Worm (Caenorhabditis elegans) whole organism, L4 larva: ENCODE results near the gene fbxa-53.
"Not testable (repeated sequence)": the region's sequence is repeated elsewhere in the genome, so short reads cannot be mapped to it uniquely, and the experiment has no call there.

Source experiments
- D1046.2 ChIP-seq: fragments of 200-800 bp; sonication (Bioruptor generic); IDR thresholded peaks from 2 replicates; pipeline ENCODE4 v1.3.6; 2022; ENCODE audit warnings: missing genetic modification characterization, missing compliant biosample characterization
- Y105C5A.15 ChIP-seq: fragments of 200-800 bp; sonication (Bioruptor generic); IDR thresholded peaks from 2 replicates; pipeline ENCODE4 v1.3.6; 2022; ENCODE audit warnings: missing genetic modification characterization, missing compliant biosample characterization
- ZK546.5 ChIP-seq, 2 experiments: sonication (generic microtip); optimal IDR thresholded peaks; 2 replicates each; lab custom pipeline; 2017; ENCODE audit warnings: missing biosample characterization in 2 of 2, missing genetic modification characterization in 2 of 2
- aha-1 ChIP-seq: fragments of 150-350 bp; peaks from one replicate; lab custom pipeline; 2014; ENCODE audit warnings: missing biosample characterization, missing genetic modification characterization
- ceh-20 ChIP-seq: fragments of 200-800 bp; sonication (Bioruptor generic); IDR thresholded peaks from 2 replicates; pipeline ENCODE4 v1.3.6; 2022; ENCODE audit warnings: missing genetic modification reagents, missing genetic modification characterization, missing compliant biosample characterization
- ceh-32 ChIP-seq: sonication (generic microtip); optimal IDR thresholded peaks from 2 replicates; lab custom pipeline; 2016; ENCODE audit warnings: mild to moderate bottlenecking, missing genetic modification characterization, missing compliant biosample characterization; ENCODE audit not compliant: poor library complexity
- dpl-1 ChIP-seq: fragments of 150-350 bp; optimal IDR thresholded peaks from 2 replicates; lab custom pipeline; 2014; ENCODE audit warnings: missing biosample characterization, missing genetic modification reagents, missing genetic modification characterization
- duxl-1 ChIP-seq: sonication (generic microtip); optimal IDR thresholded peaks from 2 replicates; lab custom pipeline; 2016; ENCODE audit warnings: mild to moderate bottlenecking, missing genetic modification characterization, moderate library complexity, missing compliant biosample characterization; ENCODE audit not compliant: poor library complexity
- egl-43 ChIP-seq: fragments of 200-800 bp; sonication (Bioruptor generic); IDR thresholded peaks from 2 replicates; pipeline ENCODE4 v1.3.6; 2022; ENCODE audit warnings: missing genetic modification reagents, missing genetic modification characterization, missing compliant biosample characterization
- lim-7 ChIP-seq: fragments of 200-800 bp; sonication (Bioruptor generic); IDR thresholded peaks from 2 replicates; pipeline ENCODE4 v1.3.6; 2022; ENCODE audit warnings: missing genetic modification characterization, missing compliant biosample characterization
- lin-39 ChIP-seq: fragments of 150-350 bp; optimal IDR thresholded peaks from 2 replicates; lab custom pipeline; 2014; ENCODE audit warnings: missing biosample characterization, missing genetic modification reagents, missing genetic modification characterization
- mdl-1 ChIP-seq, 2 experiments: fragments of 150-350 bp in 1 of 2; sonication (generic microtip) in 1 of 2; optimal IDR thresholded peaks; 2 replicates each; lab custom pipeline; 2014 to 2017; ENCODE audit warnings: missing biosample characterization in 2 of 2, missing genetic modification characterization in 2 of 2
- mep-1 ChIP-seq: fragments of 150-350 bp; sonication (generic microtip); optimal IDR thresholded peaks from 3 replicates; lab custom pipeline; 2014; ENCODE audit warnings: missing biosample characterization, missing genetic modification characterization
- nhr-10 ChIP-seq: fragments of 150-350 bp; optimal IDR thresholded peaks from 2 replicates; lab custom pipeline; 2014; ENCODE audit warnings: missing biosample characterization, missing genetic modification characterization
- nhr-237 ChIP-seq: sonication (generic microtip); optimal IDR thresholded peaks from 2 replicates; lab custom pipeline; 2017; ENCODE audit warnings: missing biosample characterization, missing genetic modification characterization
- nhr-77 ChIP-seq: fragments of 150-350 bp; optimal IDR thresholded peaks from 2 replicates; lab custom pipeline; 2014; ENCODE audit warnings: missing biosample characterization, missing genetic modification characterization
- set-16 ChIP-seq: fragments of 200-800 bp; sonication (Bioruptor generic); IDR thresholded peaks from 2 replicates; pipeline ENCODE4 v1.3.6; 2022; ENCODE audit warnings: missing genetic modification reagents, missing genetic modification characterization, missing compliant biosample characterization
- snpc-1.2 ChIP-seq: fragments of 200-800 bp; sonication (Bioruptor generic); IDR thresholded peaks from 2 replicates; pipeline ENCODE4 v1.3.6; 2022; ENCODE audit warnings: missing genetic modification reagents, missing genetic modification characterization, missing compliant biosample characterization
- tra-1 ChIP-seq: fragments of 200-800 bp; sonication (Bioruptor generic); IDR thresholded peaks from 2 replicates; pipeline ENCODE4 v1.3.6; 2022; ENCODE audit warnings: missing genetic modification reagents, missing genetic modification characterization, missing compliant biosample characterization
- unc-62 ChIP-seq, 3 experiments: fragments of 150-350 bp in 1 of 3; sonication (generic microtip); optimal IDR thresholded peaks in 2 of 3; peaks in 1 of 3; 1 replicate in 1 of 3; 2 replicates in 2 of 3; lab custom pipeline; 2014 to 2017; ENCODE audit warnings: missing biosample characterization in 3 of 3, missing genetic modification characterization in 3 of 3, missing genetic modification reagents in 3 of 3, missing genotype in 1 of 3
- vab-7 ChIP-seq: fragments of 200-800 bp; sonication (Bioruptor generic); IDR thresholded peaks from 2 replicates; pipeline ENCODE4 v1.3.6; 2022; ENCODE audit warnings: missing genetic modification reagents, missing genetic modification characterization, missing compliant biosample characterization
- zag-1 ChIP-seq: fragments of 150-350 bp; optimal IDR thresholded peaks from 2 replicates; lab custom pipeline; 2014; ENCODE audit warnings: missing biosample characterization, missing genetic modification characterization
- zfp-2 ChIP-seq: sonication (generic microtip); optimal IDR thresholded peaks from 2 replicates; lab custom pipeline; 2016; ENCODE audit warnings: mild to moderate bottlenecking, missing genetic modification characterization, missing compliant biosample characterization
- zip-2 ChIP-seq: fragments of 150-350 bp; optimal IDR thresholded peaks from 2 replicates; lab custom pipeline; 2014; ENCODE audit warnings: missing biosample characterization, missing genetic modification characterization
- ztf-7 ChIP-seq: fragments of 150-350 bp; optimal IDR thresholded peaks from 2 replicates; lab custom pipeline; 2014; ENCODE audit warnings: missing biosample characterization, missing genetic modification characterization

Gene fbxa-53

ce11 chrX:1689996-1690395 lies 28.4 kb downstream of the fbxa-53 start, which contains the start of gene C36C9.12:
C36C9.12 (minus strand) TSS chrX:1690096.
- not testable (repeated sequence) for TF ChIP-seq zip-2, ceh-32, nhr-237 (tag; lab: Kevin White, UChicago)

ce11 chrX:1687079-1687478 lies 31.3 kb downstream of the fbxa-53 start, which contains the start of gene C36C9.11:
C36C9.11 (plus strand) TSS chrX:1687379.
- TF ChIP-seq dpl-1 (GFP tag; lab: Kevin White, UChicago); zag-1 (tag; lab: Kevin White, UChicago); lin-39 (tag; lab: Kevin White, UChicago): not testable (repeated sequence)

ce11 chrX:1682558-1682957 lies 35.8 kb downstream of the fbxa-53 start, which contains the start of gene meg-4:
meg-4 (plus strand) TSS chrX:1682954.
- TF ChIP-seq zag-1 (tag; lab: Kevin White, UChicago) (no peak), aha-1 (peak; percentile 44), duxl-1 (peak; percentile 98), ztf-7 (tag; lab: Kevin White, UChicago) (no peak), ceh-20 (GFP tag; lab: Robert Waterston, UW) (no peak), nhr-10 (tag; lab: Kevin White, UChicago) (no peak), ZK546.5 (tag; optimal IDR thresholded peaks at IDR 0.05; lab: Kevin White, UChicago) (no peak), vab-7 (no peak), zfp-2 (tag; lab: Kevin White, UChicago) (no peak)

- 0 out of 2 replicates have a peak, but pooled peaks have one; percentile 8 for TF ChIP-seq tra-1 (GFP tag; lab: Robert Waterston, UW)
- TF ChIP-seq set-16 (GFP tag; lab: Robert Waterston, UW): peak; percentile 87
Observed at ce11 chrX:1681482-1681881, 36.9 kb downstream of the fbxa-53 start.

ce11 chrX:1678021-1678420 lies 40.4 kb downstream of the fbxa-53 start, which contains the start of gene fbxa-170:
fbxa-170 (minus strand) TSS chrX:1678121.
- TF ChIP-seq Y105C5A.15 (GFP tag; lab: Robert Waterston, UW): no peak
- peak; percentile 16 for TF ChIP-seq aha-1

- TF ChIP-seq nhr-77 (tag; lab: Kevin White, UChicago) (no peak), unc-62 (GFP tag; optimal IDR thresholded peaks at IDR 0.05 in 1 of 2; lab: Kevin White, UChicago) (peak in 1 of 2 experiments; percentile 64), unc-62 (tag; optimal IDR thresholded peaks at IDR 0.05; lab: Kevin White, UChicago) (no peak), dpl-1 (GFP tag; lab: Kevin White, UChicago) (no peak), mep-1 (tag; lab: Kevin White, UChicago) (no peak)
Observed at ce11 chrX:1675879-1676278, 42.5 kb downstream of the fbxa-53 start.

ce11 chrX:1675147-1675546 lies 43.2 kb downstream of the fbxa-53 start:
- TF ChIP-seq egl-43 (GFP tag; lab: Robert Waterston, UW): 0 out of 2 replicates have a peak, but pooled peaks have one; percentile 8
- peak; percentile 76 for TF ChIP-seq snpc-1.2 (GFP tag; lab: Robert Waterston, UW)
- TF ChIP-seq D1046.2 (GFP tag; lab: Robert Waterston, UW): 0 out of 2 replicates have a peak, but pooled peaks have one; percentile 11
- 0 out of 2 replicates have a peak, but pooled peaks have one; percentile 16 for TF ChIP-seq lim-7 (GFP tag; lab: Robert Waterston, UW)

- TF ChIP-seq lim-7 (GFP tag; lab: Robert Waterston, UW) (no peak), aha-1 (peak; percentile 72), zag-1 (tag; lab: Kevin White, UChicago) (no peak), mdl-1 (tag; optimal IDR thresholded peaks at IDR 0.05; lab: Kevin White, UChicago) (no peak)
Observed at ce11 chrX:1674056-1674455, 44.3 kb downstream of the fbxa-53 start, which contains the start of gene tbx-31. tbx-31 (minus strand) TSS chrX:1674156.
